Fruit fly (Drosophila melanogaster) S2 (cell line): Measurements from ENCODE around the gene CG3744.

Source experiments
- CG8478 ChIP-seq: fragments of >200 bp; optimal IDR thresholded peaks from 2 replicates; lab custom pipeline; 2018
- CTCF ChIP-seq, 2 experiments: fragments of >200 bp; optimal IDR thresholded peaks; 2 replicates each; lab custom pipeline; 2018

DNA sequence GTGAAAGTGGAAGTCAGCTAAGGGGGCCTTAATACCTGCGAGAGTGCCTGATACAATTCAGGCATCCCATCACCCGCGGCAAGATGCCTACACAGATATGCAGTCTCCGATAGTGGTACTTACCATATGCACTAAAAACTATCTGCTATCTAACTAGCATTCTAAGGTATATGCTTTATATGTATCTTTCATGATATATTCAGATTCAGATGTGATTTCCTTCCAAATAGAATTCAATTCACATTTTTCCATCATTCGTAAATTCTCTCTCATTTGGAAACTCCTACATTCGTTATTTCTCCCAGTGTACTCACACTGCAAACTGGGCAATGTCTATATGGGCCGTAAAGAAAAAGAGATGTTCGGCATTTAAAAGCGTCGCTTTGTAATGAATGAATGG is 10.0 kb upstream of the CG3744 start:
- TF ChIP-seq CG8478 (lab: Kevin White, UChicago) (no peak), CTCF (optimal IDR thresholded peaks at IDR 0.05; lab: Kevin White, UChicago) (no peak)
